In the genomic region with DNA sequence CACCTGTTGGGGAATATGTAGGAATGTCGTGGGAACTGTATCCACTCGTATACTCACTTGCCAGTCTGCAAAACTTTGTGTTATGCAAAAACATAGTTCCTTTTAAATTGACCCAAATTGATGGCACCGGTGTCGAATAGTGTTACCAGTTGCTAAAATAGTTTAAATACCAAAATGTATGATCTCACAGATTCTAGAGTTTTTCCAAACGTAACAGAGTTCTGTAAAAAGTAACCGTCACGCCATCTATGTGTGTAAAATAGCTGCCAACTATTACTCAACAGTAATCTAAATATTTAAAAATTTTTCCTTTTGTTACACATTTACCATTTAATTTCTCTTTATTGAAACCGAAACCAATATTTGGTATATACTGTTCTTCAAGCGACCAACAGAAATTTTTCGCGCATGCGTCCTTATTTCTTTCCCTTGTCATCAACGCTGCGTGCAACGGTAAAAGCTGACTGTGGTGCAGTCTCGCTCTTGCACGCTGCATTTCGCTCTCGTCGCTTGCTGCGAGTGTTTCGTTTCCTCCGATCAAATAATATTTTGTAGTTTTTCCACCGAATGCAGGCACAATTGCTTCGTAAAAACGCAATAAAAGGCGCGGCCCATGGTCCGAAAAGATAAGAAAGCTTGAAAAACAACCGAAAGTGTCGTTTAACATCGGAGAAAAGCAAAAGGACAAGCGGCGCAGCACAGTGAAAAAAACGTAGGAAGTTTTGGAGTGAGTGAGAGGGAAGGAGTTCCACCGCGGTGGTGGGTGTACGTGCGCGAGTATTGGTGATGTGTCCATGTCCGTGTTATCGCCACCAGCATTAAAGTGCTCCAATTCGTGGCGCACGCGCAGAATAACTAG, we compare ENCODE assay signal across 4 fruit fly cellular contexts.
TF ChIP-seq lines count a peak whose summit lies in the region.

Gene FeCH, minus strand, starts transcription at position 180 of the 859 bp plus-strand sequence.
Gene RhoGAP100F, plus strand, starts transcription at position 493 of the 859 bp plus-strand sequence.

- peak; percentile 73 to 88 for TF ChIP-seq CTCF in S2 (optimal IDR thresholded peaks at IDR 0.05; lab: Kevin White, UChicago)
- TF ChIP-seq CTCF in whole organism, embryonic (GFP tag; optimal IDR thresholded peaks at IDR 0.05; lab: Kevin White, UChicago), result peak; percentile 94

TF ChIP-seq in whole organism, adult, 20 proteins besides CTCF, POLR2A, EP300 and RAD21:
- TF ChIP-seq Crg-1 (GFP tag; optimal IDR thresholded peaks at IDR 0.05; lab: Kevin White, UChicago) (no peak), pad (GFP tag; optimal IDR thresholded peaks at IDR 0.05; lab: Kevin White, UChicago) (peak; percentile 4), CG33017 (tag; optimal IDR thresholded peaks at IDR 0.05; lab: Kevin White, UChicago) (no peak), cic (GFP tag; optimal IDR thresholded peaks at IDR 0.05; lab: Kevin White, UChicago) (no peak), tj (GFP tag; optimal IDR thresholded peaks at IDR 0.05; lab: Kevin White, UChicago) (no peak), Hr96 (GFP tag; optimal IDR thresholded peaks at IDR 0.05; lab: Kevin White, UChicago) (peak; percentile 11)

TF ChIP-seq in whole organism, embryonic, 481 proteins besides CTCF, POLR2A, EP300 and RAD21 (continues in another document):
- TF ChIP-seq E2f2 (GFP tag; IDR thresholded peaks at IDR 0.05; lab: Robert Waterston, UW), result peak; percentile 64
- peak; percentile 32 for TF ChIP-seq CG2116 (GFP tag; optimal IDR thresholded peaks at IDR 0.05; lab: Kevin White, UChicago)
- peak; percentile 5 for TF ChIP-seq Hand (GFP tag; optimal IDR thresholded peaks at IDR 0.05; lab: Kevin White, UChicago)
- peak; percentile 44 for TF ChIP-seq CG12155 (GFP tag; optimal IDR thresholded peaks at IDR 0.05; lab: Kevin White, UChicago)
- TF ChIP-seq CG13287 (GFP tag; IDR thresholded peaks at IDR 0.05; lab: Robert Waterston, UW; ENCODE audit: partially characterized antibody), result peak; percentile 35; the same call in 1 of the 2 replicates
- no peak for TF ChIP-seq Drgx (GFP tag; IDR thresholded peaks at IDR 0.05; lab: Robert Waterston, UW)
- TF ChIP-seq CG12659 (GFP tag; optimal IDR thresholded peaks at IDR 0.05; lab: Kevin White, UChicago), result peak; percentile 49
- no peak for TF ChIP-seq H2.0 (GFP tag; IDR thresholded peaks at IDR 0.05; lab: Robert Waterston, UW)
- TF ChIP-seq CG18262 (tag; optimal IDR thresholded peaks at IDR 0.05; lab: Kevin White, UChicago), result no peak
- TF ChIP-seq HmgZ (tag; optimal IDR thresholded peaks at IDR 0.05; lab: Kevin White, UChicago), result peak; percentile 2
- no peak for TF ChIP-seq CG31388 (GFP tag; optimal IDR thresholded peaks at IDR 0.05; lab: Kevin White, UChicago)
- TF ChIP-seq ftz-f1 (GFP tag; optimal IDR thresholded peaks at IDR 0.05; lab: Kevin White, UChicago), result no peak
- no peak for TF ChIP-seq CG10959 (GFP tag; IDR thresholded peaks at IDR 0.05; lab: Robert Waterston, UW)
- TF ChIP-seq ewg (GFP tag; optimal IDR thresholded peaks at IDR 0.05; lab: Kevin White, UChicago), result peak; percentile 91
- peak; percentile 36 for TF ChIP-seq CG1832 (GFP tag; optimal IDR thresholded peaks at IDR 0.05; lab: Kevin White, UChicago)
- TF ChIP-seq CkIIα-i1 (GFP tag; IDR thresholded peaks at IDR 0.05; lab: Robert Waterston, UW), result no peak
- TF ChIP-seq knrl (GFP tag; IDR thresholded peaks at IDR 0.05; lab: Robert Waterston, UW; ENCODE audit: partially characterized antibody), result peak; percentile 40; the same call in 1 of the 3 replicates
- peak; percentile 81 for TF ChIP-seq gfzf (GFP tag; optimal IDR thresholded peaks at IDR 0.05; lab: Kevin White, UChicago)
- no peak for TF ChIP-seq jumu (GFP tag; optimal IDR thresholded peaks at IDR 0.05; lab: Kevin White, UChicago)
- no peak for TF ChIP-seq aop (GFP tag; IDR thresholded peaks at IDR 0.05; lab: Robert Waterston, UW)
- no peak for TF ChIP-seq CG12299 (tag; optimal IDR thresholded peaks at IDR 0.05; lab: Kevin White, UChicago)
- peak; percentile 21 for TF ChIP-seq YL-1 (GFP tag; optimal IDR thresholded peaks at IDR 0.05; lab: Kevin White, UChicago)
- TF ChIP-seq CG10543 (GFP tag; optimal IDR thresholded peaks at IDR 0.05; lab: Kevin White, UChicago), result no peak
- peak; percentile 49 for TF ChIP-seq Hr3 (GFP tag; optimal IDR thresholded peaks at IDR 0.05; lab: Kevin White, UChicago)
- no peak for TF ChIP-seq CG10979 (tag; optimal IDR thresholded peaks at IDR 0.05; lab: Kevin White, UChicago)
- TF ChIP-seq Lhr (GFP tag; optimal IDR thresholded peaks at IDR 0.05; lab: Kevin White, UChicago), result peak; percentile 54
- no peak for TF ChIP-seq CG4360 (GFP tag; IDR thresholded peaks at IDR 0.05; lab: Robert Waterston, UW)
- TF ChIP-seq trem (tag; optimal IDR thresholded peaks at IDR 0.05; lab: Kevin White, UChicago), result peak; percentile 43
- TF ChIP-seq Ets97D (GFP tag; optimal IDR thresholded peaks at IDR 0.05; lab: Kevin White, UChicago), result peak; percentile 19
- no peak for TF ChIP-seq gro (GFP tag; optimal IDR thresholded peaks at IDR 0.05; lab: Kevin White, UChicago)
- TF ChIP-seq Adf1 (GFP tag; IDR thresholded peaks at IDR 0.05; lab: Robert Waterston, UW), result no peak
- peak; percentile 34 for TF ChIP-seq CG14710 (tag; optimal IDR thresholded peaks at IDR 0.05; lab: Kevin White, UChicago)
- TF ChIP-seq Dip2 (GFP tag; IDR thresholded peaks at IDR 0.05; lab: Robert Waterston, UW), result peak; percentile 87
- no peak for TF ChIP-seq CG4730 (GFP tag; IDR thresholded peaks at IDR 0.05; lab: Robert Waterston, UW)
- TF ChIP-seq CG12104 (GFP tag; optimal IDR thresholded peaks at IDR 0.05; lab: Kevin White, UChicago), result no peak
- no peak for TF ChIP-seq CG18011 (GFP tag; optimal IDR thresholded peaks at IDR 0.05; lab: Kevin White, UChicago)
- TF ChIP-seq Dp (GFP tag; optimal IDR thresholded peaks at IDR 0.05; lab: Kevin White, UChicago), result peak; percentile 51

TF ChIP-seq in whole organism, prepupa, 60 proteins besides CTCF, POLR2A, EP300 and RAD21:
- no peak for TF ChIP-seq Sox15 (GFP tag; optimal IDR thresholded peaks at IDR 0.05; lab: Kevin White, UChicago)
- TF ChIP-seq svp (GFP tag; lab: Kevin White, UChicago), result peak; percentile 83
- TF ChIP-seq Eip75B (GFP tag; optimal IDR thresholded peaks at IDR 0.05; lab: Kevin White, UChicago), result peak; percentile 72
